Worm (Caenorhabditis elegans): Measurements from ENCODE around the gene K07E3.9.
A peak's percentile ranks its signal among the peaks of the same experiment; 100 is the strongest.

Gene K07E3.9

ce11 chrX:8083919-8084318 is 24.1 kb upstream of the K07E3.9 start, which contains the start of gene K07E3.4 (continued):
- TF ChIP-seq unc-130 (GFP tag; optimal IDR thresholded peaks at IDR 0.05) (no peak), sdz-12 (GFP tag; optimal IDR thresholded peaks at IDR 0.05) (no peak), unc-39 (tag; optimal IDR thresholded peaks at IDR 0.05) (no peak), gei-8 (GFP tag; optimal IDR thresholded peaks at IDR 0.05) (peak; percentile 51), rbr-2 (tag; optimal IDR thresholded peaks at IDR 0.05) (peak; percentile 22), ceh-20 (GFP tag; IDR thresholded peaks at IDR 0.05) (no peak), nhr-11 (tag; optimal IDR thresholded peaks at IDR 0.05) (peak; percentile 6), nhr-48 (tag; optimal IDR thresholded peaks at IDR 0.05) (peak; percentile 48), php-3 (GFP tag; IDR thresholded peaks at IDR 0.05) (peak; percentile 5; the same call in 1 of the 2 replicates), ztf-11 (tag; optimal IDR thresholded peaks at IDR 0.05) (no peak), spr-1 (tag; optimal IDR thresholded peaks at IDR 0.05) (peak; percentile 22), pqm-1 (tag; optimal IDR thresholded peaks at IDR 0.05) (peak; percentile 42), zip-2 (tag; optimal IDR thresholded peaks at IDR 0.05) (no peak), unc-62 (GFP tag; optimal IDR thresholded peaks at IDR 0.05 in 1 of 2) (peak in 1 of 2 experiments; percentile 77), unc-62 (tag; optimal IDR thresholded peaks at IDR 0.05) (no peak), arid-1 (GFP tag; conservative IDR thresholded peaks at IDR 0.05) (no peak), pha-4 (GFP tag; IDR thresholded peaks at IDR 0.05) (no peak), pha-4 (tag; optimal IDR thresholded peaks at IDR 0.05) (no peak), dpl-1 (GFP tag; optimal IDR thresholded peaks at IDR 0.05) (peak; percentile 15), hlh-30 (tag; optimal IDR thresholded peaks at IDR 0.05; ENCODE audit: insufficient read depth) (peak; percentile 95), D1046.2 (GFP tag; IDR thresholded peaks at IDR 0.05) (no peak), duxl-1 (tag; optimal IDR thresholded peaks at IDR 0.05; ENCODE audit: poor library complexity) (no peak), daf-16 (GFP tag; optimal IDR thresholded peaks at IDR 0.05) (no peak), daf-16 (tag; optimal IDR thresholded peaks at IDR 0.05) (peak; percentile 86)

DNA sequence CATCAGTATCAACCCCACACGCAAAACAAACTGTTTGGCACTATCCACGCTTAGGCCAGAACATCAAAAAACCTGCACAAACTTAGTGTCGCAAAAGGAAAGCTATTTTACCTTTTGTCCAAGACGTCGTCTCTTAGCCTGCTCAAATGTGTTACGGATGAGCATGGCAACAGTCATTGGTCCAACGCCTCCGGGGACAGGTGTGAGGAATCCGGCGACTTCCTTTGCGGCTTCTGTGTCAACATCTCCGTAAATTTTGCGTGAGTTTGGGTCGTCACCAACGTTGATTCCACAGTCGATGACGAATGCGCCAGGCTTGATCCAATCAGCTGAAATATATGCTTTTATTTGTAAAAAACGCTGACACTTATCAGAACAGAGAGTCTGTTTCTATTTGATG is 23.4 kb upstream of the K07E3.9 start:
- TF ChIP-seq daf-16 (GFP tag; optimal IDR thresholded peaks at IDR 0.05): no peak
- TF ChIP-seq daf-16 (tag; optimal IDR thresholded peaks at IDR 0.05): peak; percentile 2
- no peak for TF ChIP-seq snpc-4 (tag; optimal IDR thresholded peaks at IDR 0.05)
- TF ChIP-seq nhr-28 (tag; optimal IDR thresholded peaks at IDR 0.05): peak; percentile 16
- TF ChIP-seq aha-1 (tag): peak; percentile 97

- TF ChIP-seq php-3 (GFP tag; IDR thresholded peaks at IDR 0.05) (no peak), rbr-2 (tag; optimal IDR thresholded peaks at IDR 0.05) (no peak), nhr-25 (tag; optimal IDR thresholded peaks at IDR 0.05; ENCODE audit: borderline replicate concordance, insufficient read depth) (no peak), ctbp-1 (GFP tag; IDR thresholded peaks at IDR 0.05) (no peak), F44E2.7 (GFP tag; IDR thresholded peaks at IDR 0.05) (no peak), jun-1 (tag; optimal IDR thresholded peaks at IDR 0.05) (no peak)
Measured at ce11 chrX:8086450-8086724, 21.6 kb upstream of the K07E3.9 start, which contains the start of gene dao-3. dao-3 (minus strand) TSS chrX:8086550.

DNA sequence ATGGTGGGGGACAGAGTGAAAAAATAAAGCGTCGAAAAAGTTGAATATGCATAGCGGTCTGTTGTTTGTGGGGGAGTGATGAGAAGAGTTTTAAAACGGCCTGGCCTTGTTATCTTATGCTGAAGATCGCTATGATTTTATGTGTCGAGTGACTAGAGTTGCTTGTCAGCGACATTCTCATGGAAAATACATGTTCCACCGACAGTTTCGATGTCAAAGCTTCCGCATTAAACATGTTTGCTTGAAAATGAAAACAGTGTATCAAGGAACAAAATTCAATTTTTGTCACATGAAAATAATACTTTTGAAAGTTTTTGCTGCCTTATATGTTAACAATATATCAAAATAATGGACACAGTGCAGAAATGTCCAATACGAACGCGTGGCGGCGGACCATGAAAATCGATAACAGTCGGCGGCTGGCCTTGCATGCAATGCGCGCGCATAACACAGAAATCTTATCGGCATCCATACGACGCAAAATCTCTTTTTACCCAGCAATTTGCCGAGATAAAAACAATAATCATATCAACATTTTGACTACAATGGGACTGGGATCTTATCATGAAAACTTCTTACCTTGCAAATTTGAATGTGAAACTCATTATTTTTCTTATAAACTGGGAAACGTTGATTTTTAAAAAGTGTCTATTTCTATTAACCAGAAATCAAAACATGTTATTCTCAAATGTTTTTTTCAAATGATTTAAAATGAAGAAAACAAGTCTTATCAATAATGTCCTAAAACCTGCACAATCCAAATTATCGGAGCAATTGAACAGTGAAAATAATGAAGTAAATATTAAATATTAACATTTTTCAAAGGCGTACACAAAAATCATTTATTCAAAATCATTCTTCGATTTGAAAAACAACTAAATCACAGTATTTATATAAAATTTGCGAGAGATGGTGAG is 21.0 kb upstream of the K07E3.9 start:
- TF ChIP-seq ztf-11 (tag; optimal IDR thresholded peaks at IDR 0.05) (no peak), gei-8 (GFP tag; optimal IDR thresholded peaks at IDR 0.05) (no peak), unc-62 (GFP tag; optimal IDR thresholded peaks at IDR 0.05 in 1 of 2) (peak in 1 of 2 experiments; percentile 54), unc-62 (tag; optimal IDR thresholded peaks at IDR 0.05) (no peak), nhr-28 (tag; optimal IDR thresholded peaks at IDR 0.05) (peak; percentile 16), unc-39 (tag; optimal IDR thresholded peaks at IDR 0.05) (no peak), D1046.2 (GFP tag; IDR thresholded peaks at IDR 0.05) (no peak), nhr-48 (tag; optimal IDR thresholded peaks at IDR 0.05) (no peak), Y75B8A.6 (GFP tag; IDR thresholded peaks at IDR 0.05) (no peak), T26A8.4 (GFP tag; IDR thresholded peaks at IDR 0.05) (peak; percentile 47; the same call in 1 of the 2 replicates), lin-15B (tag; optimal IDR thresholded peaks at IDR 0.05) (no peak), aly-2 (tag; optimal IDR thresholded peaks at IDR 0.05) (no peak), zfp-3 (GFP tag; conservative IDR thresholded peaks at IDR 0.05) (peak; percentile 89; the same call in 1 of the 2 replicates), unc-130 (GFP tag; optimal IDR thresholded peaks at IDR 0.05) (no peak), ces-1 (GFP tag; optimal IDR thresholded peaks at IDR 0.05) (no peak), mdl-1 (tag; optimal IDR thresholded peaks at IDR 0.05) (no peak), zfp-2 (tag; optimal IDR thresholded peaks at IDR 0.05) (no peak), sdz-12 (GFP tag; optimal IDR thresholded peaks at IDR 0.05) (no peak), dmd-9 (GFP tag; IDR thresholded peaks at IDR 0.05) (no peak), daf-19 (GFP tag; conservative IDR thresholded peaks at IDR 0.05) (no peak), attf-4 (tag; optimal IDR thresholded peaks at IDR 0.05) (no peak), ceh-32 (tag; optimal IDR thresholded peaks at IDR 0.05; ENCODE audit: poor library complexity) (no peak), nhr-10 (tag; optimal IDR thresholded peaks at IDR 0.05) (no peak), dmd-8 (GFP tag; IDR thresholded peaks at IDR 0.05) (no peak)
